Fruit fly (Drosophila melanogaster): Measurements from ENCODE around the gene CG13409.
A peak's percentile ranks its signal among the peaks of the same experiment; 100 is the strongest.

Gene CG13409

DNA sequence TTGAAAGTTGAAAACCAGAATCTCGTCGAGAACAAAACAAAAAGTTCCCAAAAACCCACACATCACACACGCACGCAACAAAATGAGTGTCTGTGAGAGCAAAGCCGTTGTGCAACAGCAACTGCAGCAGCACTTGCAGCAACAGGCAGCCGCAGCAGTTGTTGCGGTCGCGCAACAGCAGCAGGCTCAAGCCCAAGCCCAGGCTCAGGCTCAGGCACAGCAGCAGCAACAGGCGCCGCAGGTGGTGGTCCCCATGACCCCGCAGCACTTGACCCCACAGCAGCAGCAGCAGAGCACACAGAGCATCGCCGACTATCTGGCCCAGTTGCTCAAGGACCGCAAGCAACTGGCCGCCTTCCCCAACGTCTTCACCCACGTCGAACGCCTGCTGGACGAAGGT lies 11.3 kb upstream of the CG13409 start:
- TF ChIP-seq CTCF (optimal IDR thresholded peaks at IDR 0.05), result no peak
- TF ChIP-seq CG8478 (optimal IDR thresholded peaks at IDR 0.05), result no peak

DNA sequence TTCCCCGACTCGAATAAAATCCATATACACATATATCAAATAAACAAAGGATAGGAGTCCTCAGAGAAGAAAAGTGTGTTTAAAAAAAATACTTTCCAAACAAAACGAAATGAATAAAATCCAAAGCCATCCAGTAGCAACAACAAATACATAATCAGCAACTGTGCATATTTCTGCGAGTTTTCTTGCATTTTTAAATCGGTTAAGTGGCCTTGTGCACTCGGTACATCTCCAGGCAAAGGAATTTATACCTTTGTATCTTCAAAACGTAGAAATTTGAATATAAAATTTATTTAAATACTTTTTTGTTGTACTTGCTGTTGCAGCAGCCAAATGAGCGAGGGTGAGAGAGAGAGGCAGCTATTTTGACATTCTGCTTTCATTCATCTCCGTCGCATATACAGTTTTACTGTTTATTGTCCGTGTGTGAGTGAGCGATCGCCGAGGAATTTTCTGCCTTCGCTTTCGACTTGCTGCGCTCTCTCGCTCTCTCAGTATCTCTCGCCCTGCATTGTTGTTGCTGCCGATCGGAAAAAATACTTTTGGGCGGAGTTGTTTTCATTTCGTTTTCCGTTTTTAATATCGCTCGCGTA lies 10.7 kb upstream of the CG13409 start:
- no peak for TF ChIP-seq CG8478 (optimal IDR thresholded peaks at IDR 0.05)
- no peak for TF ChIP-seq CTCF (optimal IDR thresholded peaks at IDR 0.05)

DNA sequence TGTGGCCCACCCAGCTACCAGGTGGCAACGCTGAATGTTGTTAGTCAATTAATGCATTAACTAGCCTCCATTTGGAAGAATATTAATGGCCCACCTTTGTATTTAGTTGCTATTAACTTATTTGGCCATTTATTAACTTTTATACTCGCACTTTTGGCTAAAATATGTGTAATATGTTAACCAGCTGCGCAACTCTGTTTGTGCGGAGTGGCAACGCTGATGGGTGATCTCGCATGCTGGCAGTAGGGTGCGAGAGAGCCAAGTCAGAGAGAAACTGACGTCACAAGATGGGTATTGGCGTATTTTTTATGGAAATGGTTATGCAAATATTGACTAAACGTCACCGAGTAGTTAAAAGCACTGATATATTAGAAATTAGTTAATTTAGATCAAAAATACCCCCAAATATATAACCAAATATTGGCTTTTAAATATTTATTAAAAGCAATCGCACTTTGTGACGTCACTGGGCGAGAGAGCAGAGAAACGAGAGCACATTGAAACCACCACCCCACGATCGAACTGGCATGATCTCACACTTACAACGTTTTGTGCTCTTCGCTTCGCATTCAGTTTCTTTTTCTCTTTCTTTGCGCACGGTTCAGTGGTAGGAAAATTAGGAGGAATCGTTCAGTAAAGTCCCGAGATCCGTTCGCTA lies 10.1 kb upstream of the CG13409 start, which contains the start of gene how:
Gene how (plus strand): TSS at position 567 of the 658 bp plus-strand sequence.
- TF ChIP-seq CG8478 (optimal IDR thresholded peaks at IDR 0.05), result no peak
- peak in 1 of 2 experiments; percentile 52 for TF ChIP-seq CTCF (optimal IDR thresholded peaks at IDR 0.05)

DNA sequence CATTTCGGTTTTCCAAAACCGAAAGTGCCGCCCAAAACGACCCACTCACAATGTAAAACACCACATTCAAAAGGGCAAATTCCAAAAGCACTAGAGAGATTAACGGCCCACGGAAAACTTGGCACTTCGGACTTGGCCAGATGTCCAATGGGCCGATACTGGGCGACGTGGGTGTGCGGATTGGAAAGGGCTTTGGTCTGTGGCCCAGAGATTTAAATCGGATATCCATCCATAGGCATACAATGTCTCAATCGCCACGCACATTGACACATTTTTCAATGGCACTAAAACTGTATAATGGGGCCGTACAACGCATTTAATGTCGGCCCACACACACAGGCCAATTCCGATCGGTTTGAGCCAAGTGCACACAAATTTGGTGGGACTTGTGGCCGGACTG lies 8.7 kb upstream of the CG13409 start:
- TF ChIP-seq CTCF (optimal IDR thresholded peaks at IDR 0.05) (no peak), CG8478 (optimal IDR thresholded peaks at IDR 0.05) (no peak)

DNA sequence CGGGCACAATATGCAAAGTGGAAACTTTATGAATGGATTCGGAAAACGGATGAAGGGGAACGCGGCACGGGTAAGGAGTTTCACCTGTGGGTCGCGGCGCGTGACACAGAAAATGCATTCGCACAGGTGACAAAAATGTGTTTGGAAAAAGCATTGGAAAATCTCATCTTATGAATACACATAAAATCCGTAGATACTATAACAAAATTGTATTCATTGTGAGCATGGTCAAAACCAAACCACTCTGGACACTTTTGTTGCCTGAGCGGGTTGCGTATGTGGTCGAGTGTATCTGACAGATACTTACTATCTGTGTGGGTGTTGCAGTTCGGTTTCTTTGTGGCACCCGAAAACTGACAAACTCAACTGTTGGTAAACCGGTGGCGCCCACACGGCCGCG lies 7.8 kb upstream of the CG13409 start:
- TF ChIP-seq CG8478 (optimal IDR thresholded peaks at IDR 0.05) (no peak), CTCF (optimal IDR thresholded peaks at IDR 0.05) (no peak)

DNA sequence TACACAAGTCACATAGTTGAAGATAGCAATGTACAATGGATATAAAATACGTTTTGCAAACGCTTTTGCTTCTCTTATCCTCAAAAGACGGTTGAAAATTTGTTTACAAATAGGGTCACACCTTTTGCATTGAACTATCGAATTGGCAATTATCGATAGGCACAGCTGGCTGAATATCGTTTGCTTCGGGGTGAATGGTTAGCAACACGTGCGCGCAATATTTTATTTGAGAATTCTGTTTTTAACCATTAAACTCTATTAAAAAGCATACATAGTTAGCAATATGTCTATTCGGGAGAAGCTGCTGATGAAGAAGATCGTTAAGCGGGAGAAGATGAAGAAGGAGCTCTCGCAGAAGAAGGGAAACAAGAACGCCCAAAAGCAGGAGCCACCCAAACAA lies 3.9 kb upstream of the CG13409 start:
- TF ChIP-seq CG8478 (optimal IDR thresholded peaks at IDR 0.05) (no peak), CTCF (optimal IDR thresholded peaks at IDR 0.05) (peak in 1 of 2 experiments; percentile 26)

DNA sequence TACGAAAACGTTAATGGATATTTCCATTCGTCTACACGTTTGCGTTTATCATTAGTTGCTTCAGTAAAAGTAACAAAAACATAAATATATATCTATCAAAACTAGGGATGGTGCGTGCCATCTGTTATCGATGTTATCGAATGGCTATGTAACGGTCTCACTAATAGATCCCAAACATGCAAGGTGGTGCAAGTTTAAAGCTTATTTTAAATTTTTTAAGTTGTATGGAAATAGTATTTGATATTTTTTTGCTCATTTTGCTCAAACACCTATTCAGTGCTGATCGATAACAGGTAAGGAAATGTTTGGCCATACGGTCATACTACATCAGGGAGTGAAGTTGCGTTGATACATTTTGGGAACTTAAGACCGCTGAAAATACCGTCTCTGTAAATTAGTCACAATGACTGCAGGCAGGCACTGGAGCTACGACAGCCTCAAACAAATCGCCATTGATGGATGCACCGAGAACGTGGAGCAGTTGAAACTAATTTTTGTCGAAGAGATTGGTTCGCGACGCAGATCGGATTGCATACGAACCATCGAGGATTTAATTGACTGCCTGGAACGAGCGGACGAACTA lies 2.6 kb upstream of the CG13409 start, which contains the start of the genes CG45099, CG6015, pit and Fadd:
Gene CG45099 (minus strand): TSS at position 127 of the 583 bp plus-strand sequence.
Gene CG6015 (minus strand): TSS at position 127 of the 583 bp plus-strand sequence.
Gene pit (plus strand): TSS at position 139 of the 583 bp plus-strand sequence.
Gene Fadd (plus strand): TSS at position 296 of the 583 bp plus-strand sequence.
- no peak for TF ChIP-seq CG8478 (optimal IDR thresholded peaks at IDR 0.05)
- TF ChIP-seq CTCF (optimal IDR thresholded peaks at IDR 0.05), result peak in 1 of 2 experiments; percentile 23

DNA sequence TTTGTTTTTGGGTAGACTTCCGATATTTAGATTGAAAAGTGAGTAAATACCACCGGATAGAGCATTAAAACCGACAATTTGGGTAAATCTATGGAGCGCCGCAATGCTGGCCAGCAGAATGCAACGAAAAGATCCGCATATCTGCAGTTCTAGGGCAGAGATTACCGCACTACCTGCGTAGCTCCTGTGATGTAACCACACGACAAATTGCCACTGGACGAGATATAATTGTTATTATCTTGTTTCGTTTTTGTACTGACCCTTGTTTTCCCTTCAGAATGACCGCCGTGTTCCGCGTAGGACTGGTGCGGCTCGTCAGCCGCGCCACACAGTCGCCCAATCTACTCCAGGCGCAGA lies 4.0 kb downstream of the CG13409 start:
- TF ChIP-seq CG8478 (optimal IDR thresholded peaks at IDR 0.05), result no peak
- TF ChIP-seq CTCF (optimal IDR thresholded peaks at IDR 0.05), result no peak

DNA sequence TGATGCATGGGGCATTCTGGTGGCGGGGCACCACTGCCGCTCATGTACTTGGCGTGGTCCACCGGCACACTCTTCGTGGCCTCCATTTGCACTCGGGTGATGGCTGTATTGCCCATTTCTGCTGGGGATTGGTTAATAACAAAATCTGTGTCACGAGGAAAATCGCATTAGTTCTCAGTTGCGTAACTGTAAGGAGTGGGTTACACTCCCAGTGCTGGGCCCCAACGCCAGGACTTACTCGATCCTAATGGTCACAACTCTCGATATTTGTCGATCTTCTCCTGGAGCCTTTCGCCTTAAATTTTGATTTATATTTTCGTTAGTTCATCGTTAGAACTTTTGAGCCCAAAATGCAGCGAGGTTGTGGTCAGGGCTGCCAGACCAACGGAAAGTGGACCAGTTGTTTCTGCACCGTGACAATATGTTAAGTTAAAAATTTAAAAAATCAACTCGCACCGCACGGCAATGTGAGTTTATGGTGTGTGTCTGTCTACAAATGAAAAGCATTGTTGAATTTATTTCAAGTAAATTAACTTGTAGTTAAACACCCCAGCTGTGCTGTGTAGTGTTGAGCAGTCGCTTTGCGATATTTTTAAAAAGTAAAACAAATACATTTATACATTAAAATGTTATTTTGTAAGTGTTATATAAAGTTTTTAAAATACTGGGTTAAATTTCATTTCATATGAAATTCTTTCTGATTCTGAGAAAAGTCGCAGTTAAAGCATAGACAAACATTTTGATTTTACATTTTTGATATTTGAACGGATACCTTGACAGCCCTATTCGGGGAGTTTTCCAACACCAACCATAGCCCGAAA lies 4.6 kb downstream of the CG13409 start, which contains the start of the genes Cchl and ND-42:
Gene Cchl (minus strand): TSS at position 559 of the 821 bp plus-strand sequence.
Gene ND-42 (plus strand): TSS at position 788 of the 821 bp plus-strand sequence.
- no peak for TF ChIP-seq CTCF (optimal IDR thresholded peaks at IDR 0.05)

DNA sequence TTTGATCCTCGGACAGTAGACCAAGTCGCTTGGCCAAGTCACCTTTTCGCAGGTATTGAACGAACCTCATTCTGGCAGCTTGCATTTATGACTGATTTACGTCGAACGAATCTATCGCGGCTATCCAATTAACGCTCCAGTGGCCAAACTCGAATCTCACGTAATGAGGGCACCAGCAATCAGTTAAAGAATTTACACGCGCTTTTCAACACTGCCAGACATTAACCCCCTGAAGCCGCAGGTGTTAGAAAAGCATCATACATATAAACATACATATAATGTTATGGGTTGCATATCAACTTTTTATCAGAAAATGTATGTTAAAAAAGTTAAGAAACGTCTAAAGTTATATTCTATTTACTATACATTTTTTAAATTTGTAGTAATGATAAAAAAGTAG lies 6.4 kb downstream of the CG13409 start, which contains the start of gene CG6028:
Gene CG6028 (minus strand): TSS at position 187 of the 400 bp plus-strand sequence.
- TF ChIP-seq CTCF (optimal IDR thresholded peaks at IDR 0.05) (no peak), CG8478 (optimal IDR thresholded peaks at IDR 0.05) (no peak)

DNA sequence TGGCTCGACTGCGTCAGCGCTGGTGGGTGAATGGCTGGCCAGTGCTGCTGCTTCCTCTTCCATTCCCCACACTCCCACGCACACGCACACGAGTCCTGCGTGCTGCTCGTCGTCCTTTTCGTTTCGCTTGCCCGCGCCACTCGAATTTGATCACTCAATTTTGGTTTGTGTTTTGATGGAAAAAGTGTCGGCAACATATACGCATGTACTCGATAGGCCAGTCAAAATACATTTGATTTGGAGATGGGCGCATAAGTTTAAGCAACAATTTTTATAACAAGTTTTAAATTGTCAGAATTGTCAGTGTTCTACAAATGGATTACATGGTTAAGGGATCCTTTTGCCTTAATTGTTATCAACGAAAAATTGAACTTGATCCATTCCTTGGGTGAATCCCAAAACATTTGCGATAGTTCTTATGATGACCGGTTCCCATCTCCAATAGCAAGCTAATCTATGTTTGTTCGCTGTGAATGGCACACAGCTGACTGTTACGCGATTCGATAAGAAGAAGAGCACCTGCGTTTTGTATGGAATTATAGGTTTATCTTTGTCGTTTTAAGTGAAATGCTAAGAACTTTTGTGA lies 8.6 kb downstream of the CG13409 start, which contains the start of the genes Mitofilin and mRpL35:
Gene Mitofilin (minus strand): TSS at position 295 of the 586 bp plus-strand sequence.
Gene mRpL35 (plus strand): TSS at position 487 of the 586 bp plus-strand sequence.
- TF ChIP-seq CTCF (optimal IDR thresholded peaks at IDR 0.05) (no peak), CG8478 (optimal IDR thresholded peaks at IDR 0.05) (no peak)

DNA sequence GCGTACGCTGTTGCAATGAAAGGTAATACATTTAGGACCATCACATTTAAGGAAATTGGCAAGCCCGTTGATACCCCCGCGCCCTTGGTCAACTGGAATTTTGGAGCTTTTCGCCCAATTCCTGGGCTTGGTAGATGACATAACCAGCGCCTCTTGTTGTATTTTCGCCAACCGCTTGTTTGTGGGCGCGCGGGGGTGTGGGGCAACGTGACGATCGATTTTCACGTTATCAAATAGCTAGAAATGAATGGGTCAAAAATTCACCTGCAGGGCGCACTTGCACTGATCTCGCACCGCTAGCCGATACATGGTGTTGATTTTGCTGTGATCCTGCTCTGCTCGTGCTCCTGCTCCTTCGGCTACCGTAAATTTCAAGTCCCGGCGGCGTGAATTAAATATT lies 9.1 kb downstream of the CG13409 start:
- TF ChIP-seq CTCF (optimal IDR thresholded peaks at IDR 0.05), result no peak
- TF ChIP-seq CG8478 (optimal IDR thresholded peaks at IDR 0.05), result no peak

DNA sequence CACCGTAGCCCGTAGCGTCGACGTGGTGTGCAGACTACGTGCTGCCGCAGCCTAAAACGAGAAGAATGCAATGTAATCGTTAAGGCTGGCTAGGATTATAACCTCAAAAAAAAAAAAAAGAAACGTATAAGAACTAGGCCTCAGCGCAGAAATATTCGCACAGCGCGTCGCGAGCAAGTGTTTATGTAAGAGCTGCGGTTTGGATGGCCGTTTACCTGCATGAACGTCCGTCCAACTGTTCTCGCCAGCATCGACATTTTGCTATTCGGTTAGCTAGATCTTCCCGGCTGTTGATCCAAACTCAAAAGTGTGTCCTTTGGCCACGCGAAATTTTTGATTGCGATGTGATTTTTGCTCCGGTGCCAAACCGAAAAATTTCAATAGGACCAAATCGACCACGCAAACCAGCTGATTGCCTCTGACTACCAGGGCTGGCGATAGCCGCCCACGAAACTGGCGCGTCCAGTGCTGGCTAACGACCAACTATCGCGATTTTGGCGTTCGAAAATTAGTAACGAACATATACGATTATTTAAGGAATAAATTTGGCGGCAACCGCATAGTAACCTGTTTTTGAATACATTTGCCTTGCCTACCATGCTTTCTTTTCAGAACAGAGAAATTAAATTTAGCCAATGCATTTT lies 12.8 kb downstream of the CG13409 start, which contains the start of gene Idh3b:
Gene Idh3b (minus strand): TSS at position 606 of the 644 bp plus-strand sequence.
- TF ChIP-seq CG8478 (optimal IDR thresholded peaks at IDR 0.05) (no peak), CTCF (optimal IDR thresholded peaks at IDR 0.05) (peak; percentile 6 to 39)

DNA sequence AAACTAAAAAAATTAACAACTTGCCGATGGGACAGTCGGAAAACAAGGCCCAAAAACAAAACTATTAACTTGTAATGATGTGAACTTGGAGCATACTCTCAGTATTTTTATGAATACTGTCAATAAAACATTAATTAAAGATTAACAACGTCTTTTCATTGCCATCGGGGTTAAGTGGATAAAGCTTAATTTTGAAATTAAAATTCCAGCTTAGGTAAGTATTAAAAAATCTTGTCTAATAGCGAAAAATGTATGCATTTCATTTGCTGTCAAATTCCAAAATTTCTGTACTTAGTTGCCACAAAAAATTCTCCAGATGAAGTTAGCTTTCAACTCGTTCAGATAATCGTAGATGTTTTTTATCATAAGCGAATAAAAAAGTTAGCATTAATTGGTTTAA lies 17.3 kb downstream of the CG13409 start, which contains the start of gene Theg:
Gene Theg (plus strand): TSS at position 301 of the 400 bp plus-strand sequence.
- TF ChIP-seq CTCF (optimal IDR thresholded peaks at IDR 0.05) (no peak), CG8478 (optimal IDR thresholded peaks at IDR 0.05) (no peak)

All from S2 (cell line).